Fruit fly (Drosophila melanogaster): ENCODE data around the gene CG17404.

Gene CG17404

DNA sequence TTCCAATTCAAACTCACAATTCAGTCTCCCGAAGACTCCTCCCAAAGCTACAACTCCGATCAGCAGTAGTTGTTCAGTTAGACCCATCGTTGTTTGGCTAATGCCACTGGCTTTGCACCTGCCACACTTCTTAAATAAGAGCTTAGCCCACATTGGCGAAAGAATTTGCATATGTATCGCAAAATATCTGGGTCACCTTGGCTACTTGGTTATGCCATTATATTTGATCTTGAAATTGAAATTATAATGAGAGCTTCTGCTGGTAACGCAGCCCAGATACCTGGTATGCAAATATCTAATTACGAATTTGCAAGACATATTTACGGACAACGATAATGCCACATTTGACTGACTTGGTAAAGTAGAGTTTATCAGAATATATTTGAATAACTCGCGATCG, at the start of gene CG17404:
TSS of gene CG17404 (minus strand) at position 101 of the 400 bp plus-strand sequence.
- TF ChIP-seq gl (tag; optimal IDR thresholded peaks at IDR 0.05) = no peak
- no peak for TF ChIP-seq CG32121 (GFP tag; IDR thresholded peaks at IDR 0.05)
- TF ChIP-seq CG14655 (GFP tag; optimal IDR thresholded peaks at IDR 0.05) = no peak
- no peak for TF ChIP-seq CG10348 (GFP tag; IDR thresholded peaks at IDR 0.05)
- TF ChIP-seq CG15710 (tag; optimal IDR thresholded peaks at IDR 0.05) = no peak
- TF ChIP-seq CG8159 (tag; optimal IDR thresholded peaks at IDR 0.05) = no peak
- TF ChIP-seq Ets98B (GFP tag; IDR thresholded peaks at IDR 0.05) = no peak
- no peak for TF ChIP-seq CG13204 (GFP tag; optimal IDR thresholded peaks at IDR 0.05)
- no peak for TF ChIP-seq CG17806 (tag; optimal IDR thresholded peaks at IDR 0.05)

DNA sequence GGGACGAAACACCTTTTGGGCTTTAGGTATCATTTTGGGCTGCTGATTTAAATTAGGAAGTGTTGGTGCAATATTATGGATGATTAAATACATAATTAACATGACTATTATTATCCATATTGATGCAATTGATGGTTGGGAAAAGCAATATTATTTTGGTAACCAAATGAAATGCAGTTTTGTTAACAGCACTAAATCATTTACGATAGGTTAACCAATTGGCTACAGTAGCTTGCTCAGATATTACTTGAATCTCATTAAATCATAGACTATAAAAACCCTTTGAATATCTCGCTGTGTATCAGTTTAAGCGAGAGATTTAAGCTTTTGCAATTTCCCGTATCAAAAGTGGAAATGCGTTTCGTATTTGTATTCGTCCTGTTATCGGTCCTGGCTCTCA, 48.0 kb upstream of the CG17404 start, which contains the start of gene Sfp87B:
TSS of gene Sfp87B (plus strand) at position 301 of the 400 bp plus-strand sequence.
- TF ChIP-seq Pif1A (GFP tag; optimal IDR thresholded peaks at IDR 0.05) = no peak
- no peak for TF ChIP-seq Ets98B (GFP tag; IDR thresholded peaks at IDR 0.05)
- no peak for TF ChIP-seq Pif1B (GFP tag; optimal IDR thresholded peaks at IDR 0.05)
- TF ChIP-seq CG17806 (tag; optimal IDR thresholded peaks at IDR 0.05) = no peak
- no peak for TF ChIP-seq CG9948 (tag; optimal IDR thresholded peaks at IDR 0.05)
- TF ChIP-seq Snoo (tag; optimal IDR thresholded peaks at IDR 0.05) = no peak
- no peak for TF ChIP-seq CG14655 (GFP tag; optimal IDR thresholded peaks at IDR 0.05)
- TF ChIP-seq gl (tag; optimal IDR thresholded peaks at IDR 0.05) = no peak

DNA sequence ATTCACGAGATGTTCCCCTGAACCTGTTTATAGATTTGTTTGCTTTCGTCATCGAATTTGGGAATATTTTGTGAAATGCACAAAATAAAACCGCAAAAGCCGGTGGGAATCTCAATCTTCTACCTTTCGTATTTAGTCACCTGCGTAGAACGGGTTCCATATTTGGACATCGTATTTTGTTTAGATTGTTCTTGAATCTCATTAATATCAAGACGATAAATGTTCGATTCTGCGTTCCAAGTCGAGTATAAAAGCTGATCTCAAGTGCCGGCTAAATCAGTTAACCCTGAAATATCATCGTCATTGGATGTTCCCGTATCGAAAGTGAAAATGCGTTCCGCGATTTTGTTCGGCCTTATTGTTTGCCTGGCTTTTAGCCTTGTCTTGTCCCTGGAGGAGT, 45.8 kb upstream of the CG17404 start, which contains the start of gene CG17738:
TSS of gene CG17738 (plus strand) at position 301 of the 400 bp plus-strand sequence.
- TF ChIP-seq Pif1A (GFP tag; optimal IDR thresholded peaks at IDR 0.05) = no peak
- no peak for TF ChIP-seq Snoo (tag; optimal IDR thresholded peaks at IDR 0.05)
- no peak for TF ChIP-seq CG17806 (tag; optimal IDR thresholded peaks at IDR 0.05)
- no peak for TF ChIP-seq CG8301 (tag; optimal IDR thresholded peaks at IDR 0.05)
- no peak for TF ChIP-seq gl (tag; optimal IDR thresholded peaks at IDR 0.05)
- TF ChIP-seq fd96Ca (GFP tag; IDR thresholded peaks at IDR 0.05) = no peak
- no peak for TF ChIP-seq CG14655 (GFP tag; optimal IDR thresholded peaks at IDR 0.05)
- TF ChIP-seq Ets98B (GFP tag; IDR thresholded peaks at IDR 0.05) = no peak
- TF ChIP-seq CG12605 (GFP tag; IDR thresholded peaks at IDR 0.05) = no peak
- no peak for TF ChIP-seq CG10348 (GFP tag; IDR thresholded peaks at IDR 0.05)
- TF ChIP-seq CG13204 (GFP tag; optimal IDR thresholded peaks at IDR 0.05) = no peak
- TF ChIP-seq CG4496 (GFP tag; IDR thresholded peaks at IDR 0.05) = no peak
- no peak for TF ChIP-seq EcR (GFP tag; optimal IDR thresholded peaks at IDR 0.05)
- no peak for TF ChIP-seq Pif1B (GFP tag; optimal IDR thresholded peaks at IDR 0.05)

DNA sequence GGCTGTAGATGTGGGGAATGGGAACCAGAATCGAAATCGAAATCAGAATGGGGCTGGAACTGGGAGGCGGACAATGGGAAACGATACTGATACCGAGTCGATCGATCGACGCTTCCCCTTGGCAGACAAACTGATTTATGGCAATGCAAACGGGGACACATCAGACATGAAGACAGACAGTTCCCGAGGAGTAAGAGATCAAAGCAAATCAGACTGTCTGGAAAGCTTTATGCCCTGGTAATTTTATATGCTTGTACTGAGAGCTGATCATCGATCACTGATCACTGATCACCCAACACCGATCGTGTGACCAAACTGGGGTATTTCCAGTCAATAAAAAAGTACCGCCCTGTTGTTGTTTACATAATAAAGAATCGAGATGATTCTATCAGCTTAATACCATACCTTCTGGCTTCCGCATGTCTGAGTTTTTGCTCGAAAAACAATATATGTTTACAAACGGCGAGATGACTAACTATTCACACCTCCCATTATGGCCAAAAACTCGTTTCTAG, 45.1 kb upstream of the CG17404 start:
- TF ChIP-seq Snoo (tag; optimal IDR thresholded peaks at IDR 0.05) (no peak), Ets98B (GFP tag; IDR thresholded peaks at IDR 0.05) (no peak), CG8159 (tag; optimal IDR thresholded peaks at IDR 0.05) (no peak), CG12605 (GFP tag; IDR thresholded peaks at IDR 0.05) (no peak), CG14655 (GFP tag; optimal IDR thresholded peaks at IDR 0.05) (no peak), CG4496 (GFP tag; IDR thresholded peaks at IDR 0.05) (no peak), CG9948 (tag; optimal IDR thresholded peaks at IDR 0.05) (no peak), D1 (tag; optimal IDR thresholded peaks at IDR 0.05) (no peak), EcR (GFP tag; optimal IDR thresholded peaks at IDR 0.05) (no peak), CG10348 (GFP tag; IDR thresholded peaks at IDR 0.05) (no peak), CG15710 (tag; optimal IDR thresholded peaks at IDR 0.05) (no peak)

DNA sequence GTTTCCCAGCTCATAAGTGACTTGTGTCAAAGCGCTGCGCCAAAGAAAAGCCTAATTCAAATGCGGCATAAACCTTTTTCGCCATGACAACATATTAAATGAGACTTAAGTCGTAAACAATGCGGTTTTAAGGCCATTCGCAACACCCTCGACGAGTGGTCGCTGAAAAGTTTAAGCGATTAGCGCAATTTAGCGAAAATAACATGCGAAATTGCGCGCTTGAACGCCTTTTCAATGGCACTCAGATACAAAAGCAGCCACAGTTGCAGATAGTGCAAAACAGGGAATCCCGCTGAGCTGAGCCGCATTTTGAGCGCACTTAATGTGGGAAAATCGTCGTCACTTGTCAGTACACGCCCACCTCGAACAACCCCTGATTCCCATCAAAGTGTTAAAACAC, 35.9 kb upstream of the CG17404 start, which contains the start of gene CG44038:
TSS of gene CG44038 (plus strand) at position 301 of the 400 bp plus-strand sequence.
- TF ChIP-seq Snoo (tag; optimal IDR thresholded peaks at IDR 0.05) (no peak), CG14655 (GFP tag; optimal IDR thresholded peaks at IDR 0.05) (no peak), CG9948 (tag; optimal IDR thresholded peaks at IDR 0.05) (no peak), CG12605 (GFP tag; IDR thresholded peaks at IDR 0.05) (no peak)

DNA sequence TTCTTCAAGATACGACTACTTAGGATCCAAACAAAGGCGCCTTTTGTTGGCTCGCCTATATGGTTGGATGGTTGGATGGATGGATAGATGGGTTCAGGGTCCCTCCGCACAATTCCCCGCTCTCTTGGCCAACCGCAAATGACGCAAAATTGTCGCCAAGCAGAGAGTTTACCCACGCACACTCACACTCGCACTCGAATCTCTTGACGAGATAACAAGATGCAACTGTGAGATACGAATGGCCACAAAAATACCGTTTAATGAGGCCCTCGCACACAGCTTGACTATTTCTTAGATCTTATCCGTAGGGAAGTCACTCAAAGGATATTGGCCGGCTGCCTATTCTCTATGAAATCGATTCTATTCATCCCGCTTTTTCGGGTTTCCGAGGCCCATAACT, 35.0 kb upstream of the CG17404 start:
- TF ChIP-seq fd96Ca (GFP tag; IDR thresholded peaks at IDR 0.05) (no peak), CG9948 (tag; optimal IDR thresholded peaks at IDR 0.05) (no peak), rn (GFP tag; IDR thresholded peaks at IDR 0.05) (no peak), CG14655 (GFP tag; optimal IDR thresholded peaks at IDR 0.05) (no peak), CG32121 (GFP tag; IDR thresholded peaks at IDR 0.05) (no peak), CG15710 (tag; optimal IDR thresholded peaks at IDR 0.05) (no peak)

DNA sequence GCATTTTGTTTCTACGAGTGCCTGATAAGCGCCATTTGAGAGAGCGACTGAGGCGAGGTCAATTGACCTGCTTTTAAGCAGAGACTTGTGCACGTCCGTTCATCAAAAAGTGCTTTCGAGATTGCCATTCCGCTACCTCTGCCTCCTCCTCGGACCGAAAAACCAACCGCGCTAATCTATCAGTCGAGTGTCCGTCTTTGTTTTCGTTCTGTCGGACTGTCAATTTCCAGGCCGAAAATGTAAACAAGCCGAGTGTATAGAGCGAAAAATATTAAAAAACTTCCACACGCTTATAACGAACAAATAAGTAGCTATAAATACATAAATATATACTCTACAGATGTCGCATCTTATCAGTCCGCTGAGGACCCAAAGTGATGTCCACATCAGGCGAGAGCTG, 34.2 kb upstream of the CG17404 start:
- TF ChIP-seq Ets98B (GFP tag; IDR thresholded peaks at IDR 0.05) = no peak
- peak; percentile 30 for TF ChIP-seq EcR (GFP tag; optimal IDR thresholded peaks at IDR 0.05)
- TF ChIP-seq CG17806 (tag; optimal IDR thresholded peaks at IDR 0.05) = no peak
- no peak for TF ChIP-seq CG15710 (tag; optimal IDR thresholded peaks at IDR 0.05)
- TF ChIP-seq gl (tag; optimal IDR thresholded peaks at IDR 0.05) = no peak
- no peak for TF ChIP-seq CG12605 (GFP tag; IDR thresholded peaks at IDR 0.05)

DNA sequence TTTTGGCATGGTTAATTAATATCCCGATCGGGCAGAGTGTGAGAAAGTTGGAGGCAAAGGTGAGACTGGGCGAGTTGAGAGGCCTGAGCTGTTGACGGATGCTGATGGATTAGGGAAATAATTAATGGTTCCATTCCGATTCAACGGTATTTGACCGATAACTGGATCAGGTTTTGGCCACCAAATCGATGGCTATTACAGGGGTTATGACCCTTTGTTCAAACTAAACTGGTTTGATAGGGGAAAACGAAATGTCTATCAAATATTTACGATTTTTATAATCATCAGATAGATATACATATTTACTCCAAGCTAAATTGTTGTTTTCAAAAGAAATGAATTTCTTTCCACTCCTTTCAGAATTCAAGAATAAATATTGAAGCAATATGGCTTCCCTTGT, 33.6 kb upstream of the CG17404 start, which contains the start of the genes CG44037 and svp:
TSS of gene CG44037 (plus strand) at position 301 of the 400 bp plus-strand sequence.
TSS of gene svp (plus strand) at position 301 of the 400 bp plus-strand sequence.
- TF ChIP-seq CG14655 (GFP tag; optimal IDR thresholded peaks at IDR 0.05) (no peak), gl (tag; optimal IDR thresholded peaks at IDR 0.05) (no peak), CG8301 (tag; optimal IDR thresholded peaks at IDR 0.05) (no peak), CG10348 (GFP tag; IDR thresholded peaks at IDR 0.05) (no peak), Ets98B (GFP tag; IDR thresholded peaks at IDR 0.05) (no peak), Snoo (tag; optimal IDR thresholded peaks at IDR 0.05) (no peak), EcR (GFP tag; optimal IDR thresholded peaks at IDR 0.05) (no peak), rn (GFP tag; IDR thresholded peaks at IDR 0.05) (no peak), D1 (tag; optimal IDR thresholded peaks at IDR 0.05) (no peak), Pif1A (GFP tag; optimal IDR thresholded peaks at IDR 0.05) (no peak), CG8159 (tag; optimal IDR thresholded peaks at IDR 0.05) (no peak), CG9948 (tag; optimal IDR thresholded peaks at IDR 0.05) (no peak), CG12605 (GFP tag; IDR thresholded peaks at IDR 0.05) (no peak), fd96Ca (GFP tag; IDR thresholded peaks at IDR 0.05) (no peak), CG15710 (tag; optimal IDR thresholded peaks at IDR 0.05) (no peak), CG13204 (GFP tag; optimal IDR thresholded peaks at IDR 0.05) (no peak), CG32121 (GFP tag; IDR thresholded peaks at IDR 0.05) (no peak)
